Fruit fly (Drosophila melanogaster) S2 (cell line): Measurements from ENCODE around the gene CG12725.

ENCODE experiments used
- CG8478 ChIP-seq: fragments of >200 bp; optimal IDR thresholded peaks from 2 replicates; lab custom pipeline; 2018
- CTCF ChIP-seq, 2 experiments: fragments of >200 bp; optimal IDR thresholded peaks; 2 replicates each; lab custom pipeline; 2018

dm6 chrX:13383770-13384169 is 18.9 kb downstream of the CG12725 start:
- TF ChIP-seq CG8478 (lab: Kevin White, UChicago) (no peak), CTCF (optimal IDR thresholded peaks at IDR 0.05; lab: Kevin White, UChicago) (no peak)
